Fruit fly (Drosophila melanogaster): ENCODE results near the gene kumpel.
A peak's percentile ranks its signal among the peaks of the same experiment; 100 is the strongest.

Gene kumpel

DNA sequence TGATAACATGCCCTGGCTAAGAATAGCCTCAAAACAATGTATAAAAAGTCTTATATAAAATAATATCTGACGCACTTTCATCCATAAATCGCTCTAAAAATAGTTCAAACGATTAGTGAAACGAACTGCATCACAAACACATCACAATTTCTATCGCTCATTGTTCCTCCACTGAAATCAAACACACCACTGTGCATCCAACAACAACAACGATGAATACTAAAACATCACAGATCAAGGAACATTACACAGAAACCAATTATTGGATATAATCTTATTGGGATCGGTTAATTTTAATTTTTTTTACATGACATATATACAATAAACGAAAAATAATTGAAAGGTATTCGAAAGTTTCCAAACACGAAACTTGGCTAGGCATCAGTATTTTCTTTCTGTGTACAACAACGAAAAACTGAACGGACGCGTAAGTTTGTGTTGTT lies 27.5 kb upstream of the kumpel start (continued):
- TF ChIP-seq CG4707 (GFP tag; optimal IDR thresholded peaks at IDR 0.05) = peak; percentile 61
- TF ChIP-seq C15 (GFP tag; IDR thresholded peaks at IDR 0.05) = 0 out of 3 replicates have a peak, but pooled peaks have one; percentile 30
- TF ChIP-seq disco-r (GFP tag; optimal IDR thresholded peaks at IDR 0.05) = no peak
- peak; percentile 56 for TF ChIP-seq CG31365 (tag; optimal IDR thresholded peaks at IDR 0.05)
- peak; percentile 10 for TF ChIP-seq CG3838 (GFP tag; optimal IDR thresholded peaks at IDR 0.05)
- peak; percentile 36 for TF ChIP-seq kah (GFP tag; optimal IDR thresholded peaks at IDR 0.05)
- no peak; the same call in 1 of the 3 replicates for TF ChIP-seq zfh1 (GFP tag; IDR thresholded peaks at IDR 0.05)
- peak; percentile 27; the same call in 1 of the 2 replicates for TF ChIP-seq rib (GFP tag; IDR thresholded peaks at IDR 0.05)
- peak; percentile 41 for TF ChIP-seq slou (GFP tag; optimal IDR thresholded peaks at IDR 0.05)
- TF ChIP-seq schlank (tag; optimal IDR thresholded peaks at IDR 0.05) = no peak
- TF ChIP-seq CG30431 (GFP tag; optimal IDR thresholded peaks at IDR 0.05) = peak; percentile 42

DNA sequence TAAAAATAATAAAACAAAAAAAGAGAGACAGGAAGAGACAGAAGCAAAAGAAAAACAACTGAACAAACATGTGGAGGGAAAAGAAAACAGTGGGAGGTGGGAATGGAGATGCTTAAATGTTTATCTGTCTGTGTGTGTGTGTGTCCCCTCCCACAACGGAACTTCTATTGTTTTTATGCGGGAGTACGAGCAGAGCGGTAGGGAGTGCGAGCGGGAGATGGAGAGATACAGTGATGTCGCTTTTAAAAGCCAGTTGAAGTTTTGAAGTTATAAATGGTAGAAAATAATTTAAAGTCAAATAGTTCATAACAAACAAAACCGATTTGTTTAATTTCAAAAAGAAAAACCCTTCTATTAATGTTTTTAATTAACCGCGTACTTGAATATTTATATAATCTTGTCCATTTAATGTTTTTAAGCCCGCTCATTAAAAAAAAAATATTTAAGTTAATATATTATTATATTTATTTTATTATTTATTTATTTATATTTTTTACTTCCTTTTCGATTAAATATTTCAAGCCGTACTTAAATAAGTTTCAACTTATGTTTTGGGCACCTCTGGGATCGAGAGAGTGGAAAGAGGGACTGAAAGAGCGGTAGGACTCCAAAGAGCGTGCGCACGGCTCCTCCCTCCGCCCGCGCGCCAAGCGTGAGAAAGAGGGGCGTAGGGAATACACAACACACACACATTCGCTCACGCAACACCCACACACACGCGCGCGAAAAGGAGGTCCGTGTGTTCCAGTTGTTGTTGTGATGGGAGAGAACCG lies 26.4 kb upstream of the kumpel start:
- TF ChIP-seq ara (GFP tag; IDR thresholded peaks at IDR 0.05) (no peak), wek (GFP tag; optimal IDR thresholded peaks at IDR 0.05) (no peak), Abd-B (GFP tag; optimal IDR thresholded peaks at IDR 0.05) (peak; percentile 33), Med (GFP tag) (peak; percentile 82), Hmx (GFP tag; optimal IDR thresholded peaks at IDR 0.05) (no peak), Dll (GFP tag; IDR thresholded peaks at IDR 0.05; ENCODE audit: partially characterized antibody) (no peak), CG3726 (GFP tag; IDR thresholded peaks at IDR 0.05) (no peak), jumu (GFP tag; optimal IDR thresholded peaks at IDR 0.05) (no peak), CG13123 (GFP tag; optimal IDR thresholded peaks at IDR 0.05) (no peak), Hey (tag; optimal IDR thresholded peaks at IDR 0.05) (no peak), bcd (GFP tag; optimal IDR thresholded peaks at IDR 0.05) (peak; percentile 37), gcm2 (GFP tag; optimal IDR thresholded peaks at IDR 0.05) (no peak), CG6791 (GFP tag; IDR thresholded peaks at IDR 0.05; ENCODE audit: partially characterized antibody) (no peak), CG14860 (GFP tag; IDR thresholded peaks at IDR 0.05; ENCODE audit: partially characterized antibody) (no peak), yki (optimal IDR thresholded peaks at IDR 0.05) (peak; percentile 13), phol (tag; optimal IDR thresholded peaks at IDR 0.05) (peak; percentile 68), run (tag; optimal IDR thresholded peaks at IDR 0.05) (no peak), exex (tag; optimal IDR thresholded peaks at IDR 0.05) (no peak), ems (GFP tag; optimal IDR thresholded peaks at IDR 0.05) (no peak), dm (GFP tag; optimal IDR thresholded peaks at IDR 0.05) (peak; percentile 33), unc-4 (GFP tag; IDR thresholded peaks at IDR 0.05; ENCODE audit: partially characterized antibody) (no peak), en (GFP tag; optimal IDR thresholded peaks at IDR 0.05) (no peak), ci (GFP tag; IDR thresholded peaks at IDR 0.05) (peak; percentile 68), org-1 (GFP tag; optimal IDR thresholded peaks at IDR 0.05) (peak; percentile 23), Opbp (GFP tag; IDR thresholded peaks at IDR 0.05; ENCODE audit: partially characterized antibody) (no peak), amos (GFP tag; IDR thresholded peaks at IDR 0.05; ENCODE audit: partially characterized antibody) (no peak), gsb (GFP tag; IDR thresholded peaks at IDR 0.05) (no peak), hkb (optimal IDR thresholded peaks at IDR 0.05) (no peak), hkb (GFP tag; IDR thresholded peaks at IDR 0.05) (no peak), vfl (GFP tag; optimal IDR thresholded peaks at IDR 0.05) (no peak), pan (optimal IDR thresholded peaks at IDR 0.05) (no peak), pan (GFP tag; optimal IDR thresholded peaks at IDR 0.05 in 1 of 2, IDR thresholded peaks at IDR 0.05 in 1 of 2) (no peak), CG11093 (GFP tag; IDR thresholded peaks at IDR 0.05) (no peak), Atf-2 (GFP tag; optimal IDR thresholded peaks at IDR 0.05) (no peak), seq (GFP tag; IDR thresholded peaks at IDR 0.05) (no peak), ind (GFP tag; optimal IDR thresholded peaks at IDR 0.05) (peak; percentile 52), CG2199 (GFP tag; IDR thresholded peaks at IDR 0.05) (peak; percentile 12; the same call in 1 of the 3 replicates), CG12236 (GFP tag; optimal IDR thresholded peaks at IDR 0.05) (no peak), CG14710 (tag; optimal IDR thresholded peaks at IDR 0.05) (peak; percentile 64)

Measured in whole organism, embryonic.